Fruit fly (Drosophila melanogaster): Measurements from ENCODE around the gene TpnC73F.

- TF ChIP-seq Hr39 (GFP tag; optimal IDR thresholded peaks at IDR 0.05) (no peak), Sox102F (GFP tag; optimal IDR thresholded peaks at IDR 0.05) (no peak), topi (GFP tag; optimal IDR thresholded peaks at IDR 0.05) (no peak), net (GFP tag; optimal IDR thresholded peaks at IDR 0.05) (no peak), OdsH (GFP tag; optimal IDR thresholded peaks at IDR 0.05) (no peak), cyc (GFP tag; optimal IDR thresholded peaks at IDR 0.05) (no peak), fd85E (GFP tag; optimal IDR thresholded peaks at IDR 0.05) (no peak), CG16779 (tag; optimal IDR thresholded peaks at IDR 0.05) (no peak), CG6163 (GFP tag; IDR thresholded peaks at IDR 0.05) (no peak)
These were observed at the start of gene TpnC73F for dm6 chr3L:17045431-17046238.

All from whole organism, prepupa.